Worm (Caenorhabditis elegans): ENCODE data around the gene rbg-1.

DNA sequence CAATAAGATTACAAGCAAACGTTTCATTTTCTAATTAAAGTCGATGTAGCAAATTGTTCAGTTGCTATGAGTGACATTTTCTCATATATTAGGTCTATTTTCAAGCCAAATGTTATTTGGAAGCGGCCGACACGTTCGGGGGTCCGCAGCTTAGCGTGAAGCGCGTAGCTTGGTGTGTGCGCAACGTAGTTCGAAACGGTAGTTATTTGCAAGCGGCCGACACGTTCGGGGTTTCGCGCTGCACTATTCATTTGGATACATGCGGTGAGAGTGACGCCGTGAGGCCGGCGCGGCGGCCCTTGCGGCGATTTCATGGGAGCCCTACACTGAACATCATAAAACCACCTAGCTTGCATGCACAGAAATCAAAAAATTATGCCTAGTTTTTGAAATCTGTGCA is 4.8 kb downstream of the rbg-1 start:
- TF ChIP-seq ceh-82 (tag; optimal IDR thresholded peaks at IDR 0.05) = no peak
- no peak for TF ChIP-seq ztf-4 (tag; optimal IDR thresholded peaks at IDR 0.05)
- no peak for TF ChIP-seq lin-13 (GFP tag; optimal IDR thresholded peaks at IDR 0.05)
- no peak for TF ChIP-seq aly-2 (tag; optimal IDR thresholded peaks at IDR 0.05)
- TF ChIP-seq snpc-4 (tag; optimal IDR thresholded peaks at IDR 0.05) = peak; percentile 74

Measured in whole organism, L2 larva.